Fruit fly (Drosophila melanogaster) whole organism, wandering third instar larva: ENCODE data around the gene CG3704.
A peak's percentile ranks its signal among the peaks of the same experiment; 100 is the strongest.

Source experiments
- Abd-B ChIP-seq: fragments of >200 bp; optimal IDR thresholded peaks from 2 replicates; lab custom pipeline; 2017; ENCODE audit warnings: missing biosample characterization, missing genetic modification characterization
- CG32264 ChIP-seq: fragments of 200-800 bp; sonication (Bioruptor generic); optimal IDR thresholded peaks from 2 replicates; lab custom pipeline; 2016; ENCODE audit warnings: missing biosample characterization, missing genetic modification characterization
- CG9705 ChIP-seq: fragments of 200-800 bp; sonication (Bioruptor generic); optimal IDR thresholded peaks from 2 replicates; lab custom pipeline; 2018; ENCODE audit warnings: missing biosample characterization, mild to moderate bottlenecking, missing genetic modification characterization
- CrebA ChIP-seq: fragments of 200-800 bp; sonication (Bioruptor generic); optimal IDR thresholded peaks from 2 replicates; lab custom pipeline; 2016; ENCODE audit warnings: missing biosample characterization, mild to moderate bottlenecking, missing genetic modification characterization, borderline replicate concordance
- Dfd ChIP-seq: fragments of >200 bp; optimal IDR thresholded peaks from 2 replicates; lab custom pipeline; 2017; ENCODE audit warnings: missing biosample characterization, missing genetic modification characterization
- Dif ChIP-seq: fragments of 200-275, 200-300 bp; sonication (Bioruptor generic); optimal IDR thresholded peaks from 2 replicates; lab custom pipeline; 2018; ENCODE audit warnings: missing biosample characterization, missing genetic modification characterization; ENCODE audit not compliant: partially characterized antibody
- GATAd ChIP-seq: sonication (Bioruptor generic); optimal IDR thresholded peaks from 2 replicates; lab custom pipeline; 2016; ENCODE audit warnings: missing biosample characterization, missing genetic modification characterization
- HLH106 ChIP-seq: fragments of 200-800 bp; optimal IDR thresholded peaks from 3 replicates; lab custom pipeline; 2019; ENCODE audit warnings: missing biosample characterization, mild to moderate bottlenecking, missing genetic modification characterization, moderate library complexity
- Hnf4 ChIP-seq: fragments of 200-800 bp; sonication (Bioruptor generic); optimal IDR thresholded peaks from 2 replicates; lab custom pipeline; 2016; ENCODE audit warnings: missing biosample characterization, mild to moderate bottlenecking, missing genetic modification characterization
- Mio ChIP-seq: sonication (Bioruptor generic); optimal IDR thresholded peaks from 2 replicates; lab custom pipeline; 2016; ENCODE audit warnings: missing biosample characterization, missing genetic modification characterization
- Myc ChIP-seq: fragments of >200 bp; optimal IDR thresholded peaks from 2 replicates; lab custom pipeline; 2017
- N ChIP-seq: fragments of >200 bp; optimal IDR thresholded peaks from 2 replicates; lab custom pipeline; 2018; ENCODE audit warnings: missing biosample characterization, missing external identifiers, missing genetic modification characterization
- OdsH ChIP-seq: fragments of 200-800 bp; sonication (Bioruptor generic); optimal IDR thresholded peaks from 2 replicates; lab custom pipeline; 2016; ENCODE audit warnings: missing biosample characterization, mild to moderate bottlenecking, missing genetic modification characterization
- Rel ChIP-seq, 2 experiments: fragments of 200-800 bp; sonication (Bioruptor generic) in 1 of 2; optimal IDR thresholded peaks; 2 replicates in 1 of 2; 3 replicates in 1 of 2; lab custom pipeline; 2016 to 2019; ENCODE audit warnings: mild to moderate bottlenecking in 2 of 2, missing biosample characterization in 2 of 2, missing genetic modification characterization in 2 of 2, moderate library complexity in 1 of 2
- Sp1 ChIP-seq: fragments of 200-800 bp; sonication (Bioruptor generic); optimal IDR thresholded peaks from 3 replicates; lab custom pipeline; 2019; ENCODE audit warnings: missing biosample characterization, mild to moderate bottlenecking, missing genetic modification characterization, moderate library complexity
- br ChIP-seq: fragments of 200-800 bp; sonication (Bioruptor generic); optimal IDR thresholded peaks from 2 replicates; lab custom pipeline; 2016; ENCODE audit warnings: missing biosample characterization, missing genetic modification characterization
- brk ChIP-seq: fragments of 200-800 bp; sonication (Bioruptor generic); optimal IDR thresholded peaks from 2 replicates; lab custom pipeline; 2016; ENCODE audit warnings: missing biosample characterization, mild to moderate bottlenecking, missing genetic modification characterization
- dl ChIP-seq, 2 experiments: fragments of 175-275, 200-275 bp in 1 of 2; fragments of 200-275 bp in 1 of 2; sonication (Bioruptor generic); optimal IDR thresholded peaks; lab custom pipeline; 2018; ENCODE audit warnings: mild to moderate bottlenecking in 2 of 2, missing biosample characterization in 2 of 2, missing genetic modification characterization in 2 of 2, moderate library complexity in 2 of 2; ENCODE audit not compliant: partially characterized antibody in 2 of 2, insufficient read depth in 1 of 2
- dmrt93B ChIP-seq: fragments of 200-800 bp; sonication (Bioruptor generic); optimal IDR thresholded peaks from 2 replicates; lab custom pipeline; 2018; ENCODE audit warnings: missing biosample characterization, mild to moderate bottlenecking, missing genetic modification characterization
- ey ChIP-seq: fragments of 200-800 bp; sonication (Bioruptor generic); optimal IDR thresholded peaks from 2 replicates; lab custom pipeline; 2016; ENCODE audit warnings: missing biosample characterization, missing genetic modification characterization
- foxo ChIP-seq, 2 experiments: fragments of 200-800 bp; sonication (Bioruptor generic); optimal IDR thresholded peaks; 2 replicates in 1 of 2; 3 replicates in 1 of 2; lab custom pipeline; 2016 to 2017; ENCODE audit warnings: missing biosample characterization in 2 of 2, missing genetic modification characterization in 2 of 2
- fru ChIP-seq: fragments of 200-800 bp; sonication (Bioruptor generic); optimal IDR thresholded peaks from 3 replicates; lab custom pipeline; 2016; ENCODE audit warnings: missing biosample characterization, mild to moderate bottlenecking, missing genetic modification characterization
- h ChIP-seq: fragments of 200-800 bp; sonication (Bioruptor generic); optimal IDR thresholded peaks from 3 replicates; lab custom pipeline; 2016; ENCODE audit warnings: missing biosample characterization, mild to moderate bottlenecking, missing genetic modification characterization
- jim ChIP-seq: fragments of 175-275, 200-325 bp; sonication (Bioruptor generic); optimal IDR thresholded peaks from 2 replicates; lab custom pipeline; 2016; ENCODE audit warnings: missing biosample characterization, mild to moderate bottlenecking, missing genetic modification characterization
- lola ChIP-seq: fragments of >200 bp; optimal IDR thresholded peaks from 2 replicates; lab custom pipeline; 2017; ENCODE audit warnings: missing biosample characterization, missing genetic modification characterization
- pan ChIP-seq: fragments of >200 bp; optimal IDR thresholded peaks from 2 replicates; lab custom pipeline; 2017
- psq ChIP-seq: fragments of 200-800 bp; sonication (Bioruptor generic); optimal IDR thresholded peaks from 3 replicates; lab custom pipeline; 2017; ENCODE audit warnings: missing biosample characterization, mild to moderate bottlenecking, missing genetic modification characterization, moderate library complexity
- rgr ChIP-seq: fragments of 200-800 bp; sonication (Bioruptor generic); optimal IDR thresholded peaks from 3 replicates; lab custom pipeline; 2016; ENCODE audit warnings: missing biosample characterization, mild to moderate bottlenecking, missing genetic modification characterization
- sage ChIP-seq: fragments of 200-800 bp; sonication (Bioruptor generic); optimal IDR thresholded peaks from 2 replicates; lab custom pipeline; 2016; ENCODE audit warnings: missing biosample characterization, mild to moderate bottlenecking, missing genetic modification characterization
- sv ChIP-seq: fragments of 200-800 bp; sonication (Bioruptor generic); optimal IDR thresholded peaks from 3 replicates; lab custom pipeline; 2016; ENCODE audit warnings: missing biosample characterization, missing genetic modification characterization
- tai ChIP-seq: sonication (Bioruptor generic); optimal IDR thresholded peaks from 2 replicates; lab custom pipeline; 2016; ENCODE audit warnings: missing biosample characterization, missing genetic modification characterization
- woc ChIP-seq: sonication (Bioruptor generic); optimal IDR thresholded peaks from 2 replicates; lab custom pipeline; 2016; ENCODE audit warnings: missing biosample characterization, mild to moderate bottlenecking, missing genetic modification characterization

The CG3704 gene

dm6 chrX:930048-930800, 10.4 kb downstream of the CG3704 start, which contains the start of gene CG3708:
Gene CG3708, minus strand, starts transcription at chrX:930098.
- TF ChIP-seq CG9705: no peak
- TF ChIP-seq CG32264 (GFP tag; lab: Kevin White, UChicago): no peak
- TF ChIP-seq, all 38 proteins: peak for 0

- TF ChIP-seq fru (GFP tag; lab: Kevin White, UChicago) (no peak), dmrt93B (GFP tag; lab: Kevin White, UChicago) (no peak), jim (no peak), dl (GFP tag; optimal IDR thresholded peaks at IDR 0.05; lab: Kevin White, UChicago; ENCODE audit: insufficient read depth in 1 of 2, partially characterized antibody in 2 of 2) (no peak), pan (no peak), brk (GFP tag; lab: Kevin White, UChicago) (no peak), woc (GFP tag; lab: Kevin White, UChicago) (no peak)
These were observed 12.7 kb downstream of the CG3704 start, which contains the start of the genes CG43867 and MED22 for dm6 chrX:927863-928257. Gene CG43867, minus strand, starts transcription at chrX:927975. Gene MED22, plus strand, starts transcription at chrX:928139.

- TF ChIP-seq Abd-B: no peak
- TF ChIP-seq rgr (GFP tag; lab: Kevin White, UChicago): no peak
- no peak for TF ChIP-seq Sp1 (GFP tag; lab: Kevin White, UChicago)
- no peak for TF ChIP-seq Myc
- TF ChIP-seq Dfd: no peak
- TF ChIP-seq sv (GFP tag; lab: Kevin White, UChicago): no peak
- TF ChIP-seq CG32264 (GFP tag; lab: Kevin White, UChicago): no peak
- TF ChIP-seq CG9705: no peak
- TF ChIP-seq h (GFP tag; lab: Kevin White, UChicago): no peak
- TF ChIP-seq OdsH (GFP tag; lab: Kevin White, UChicago): no peak
- no peak for TF ChIP-seq psq (GFP tag; lab: Kevin White, UChicago)
- no peak for TF ChIP-seq Mio (GFP tag; lab: Kevin White, UChicago)
- no peak for TF ChIP-seq tai (GFP tag; lab: Kevin White, UChicago)
- no peak for TF ChIP-seq Hnf4 (GFP tag; lab: Kevin White, UChicago)
- no peak for TF ChIP-seq fru (GFP tag; lab: Kevin White, UChicago)
- TF ChIP-seq N (GFP tag; lab: Kevin White, UChicago): no peak
- TF ChIP-seq jim: no peak
- TF ChIP-seq lola: no peak
These were observed 13.3 kb downstream of the CG3704 start, which contains the start of gene Lztr1 for dm6 chrX:927209-927862. Gene Lztr1, minus strand, starts transcription at chrX:927582.

- TF ChIP-seq h (GFP tag; lab: Kevin White, UChicago) (peak; percentile 49), Myc (no peak), rgr (GFP tag; lab: Kevin White, UChicago) (peak; percentile 34), HLH106 (tag; lab: Kevin White, UChicago) (peak; percentile 17), psq (GFP tag; lab: Kevin White, UChicago) (peak; percentile 8), ey (GFP tag; lab: Kevin White, UChicago) (peak; percentile 32), brk (GFP tag; lab: Kevin White, UChicago) (no peak)
These were observed 19.2 kb downstream of the CG3704 start for dm6 chrX:921359-921758.

dm6 chrX:908763-909497, 31.7 kb downstream of the CG3704 start:
- TF ChIP-seq psq (GFP tag; lab: Kevin White, UChicago): peak; percentile 49
- no peak for TF ChIP-seq h (GFP tag; lab: Kevin White, UChicago)
- TF ChIP-seq dl (GFP tag; optimal IDR thresholded peaks at IDR 0.05; lab: Kevin White, UChicago; ENCODE audit: insufficient read depth in 1 of 2, partially characterized antibody in 2 of 2): no peak
- TF ChIP-seq Myc: no peak

dm6 chrX:900725-901345, 39.8 kb downstream of the CG3704 start:
- TF ChIP-seq Dif (GFP tag; lab: Kevin White, UChicago) (no peak), Rel (GFP tag; optimal IDR thresholded peaks at IDR 0.05; lab: Kevin White, UChicago) (no peak), Rel (tag; optimal IDR thresholded peaks at IDR 0.05; lab: Kevin White, UChicago) (peak; percentile 66), dmrt93B (GFP tag; lab: Kevin White, UChicago) (peak; percentile 85), Sp1 (GFP tag; lab: Kevin White, UChicago) (peak; percentile 88), GATAd (no peak), rgr (GFP tag; lab: Kevin White, UChicago) (peak; percentile 88), woc (GFP tag; lab: Kevin White, UChicago) (peak; percentile 95), sage (GFP tag; lab: Kevin White, UChicago) (peak; percentile 69), h (GFP tag; lab: Kevin White, UChicago) (peak; percentile 93), Mio (GFP tag; lab: Kevin White, UChicago) (peak; percentile 50), HLH106 (tag; lab: Kevin White, UChicago) (peak; percentile 93), Dfd (no peak), pan (no peak), CrebA (GFP tag; lab: Kevin White, UChicago) (peak; percentile 55), br (peak; percentile 92), Abd-B (no peak), foxo (GFP tag; optimal IDR thresholded peaks at IDR 0.05; lab: Kevin White, UChicago) (peak; percentile 32 to 91), OdsH (GFP tag; lab: Kevin White, UChicago) (peak; percentile 89)
